In genomic region chr3L:2387816-2388215, dm6 we compare ENCODE assay signal across 2 fruit fly cellular contexts.
TF ChIP-seq lines count a peak whose summit lies in the region.

No protein-coding gene starts in this region.

TF ChIP-seq in whole organism, embryonic, 481 proteins besides CTCF, POLR2A, EP300 and RAD21 (continued from another document and continues in another):
- TF ChIP-seq ara (GFP tag; IDR thresholded peaks at IDR 0.05; lab: Robert Waterston, UW) (no peak), CG12659 (GFP tag; optimal IDR thresholded peaks at IDR 0.05; lab: Kevin White, UChicago) (no peak), bigmax (GFP tag; optimal IDR thresholded peaks at IDR 0.05; lab: Kevin White, UChicago) (no peak), Jarid2 (GFP tag; optimal IDR thresholded peaks at IDR 0.05; lab: Kevin White, UChicago) (peak; percentile 92), HLH54F (GFP tag; optimal IDR thresholded peaks at IDR 0.05; lab: Kevin White, UChicago) (no peak), Rx (GFP tag; IDR thresholded peaks at IDR 0.05; lab: Robert Waterston, UW) (no peak), ssp (GFP tag; IDR thresholded peaks at IDR 0.05; lab: Robert Waterston, UW) (no peak), CG9932 (GFP tag; IDR thresholded peaks at IDR 0.05; lab: Robert Waterston, UW) (no peak), Hr39 (optimal IDR thresholded peaks at IDR 0.05; lab: Kevin White, UChicago) (no peak), chinmo (GFP tag; IDR thresholded peaks at IDR 0.05; lab: Robert Waterston, UW; ENCODE audit: partially characterized antibody) (peak; percentile 74; the same call in 2 of the 4 replicates), stc (GFP tag; IDR thresholded peaks at IDR 0.05; lab: Robert Waterston, UW) (peak; percentile 14; the same call in 1 of the 2 replicates), sens (GFP tag; lab: Kevin White, UChicago) (peak; percentile 36), hth (optimal IDR thresholded peaks at IDR 0.05; lab: Kevin White, UChicago) (no peak), CG1647 (GFP tag; optimal IDR thresholded peaks at IDR 0.05; lab: Kevin White, UChicago) (no peak), CG11504 (tag; optimal IDR thresholded peaks at IDR 0.05; lab: Kevin White, UChicago) (peak; percentile 39), unpg (GFP tag; optimal IDR thresholded peaks at IDR 0.05; lab: Kevin White, UChicago) (peak; percentile 1), dmrt11E (tag; optimal IDR thresholded peaks at IDR 0.05; lab: Kevin White, UChicago) (no peak), Dbx (GFP tag; IDR thresholded peaks at IDR 0.05; lab: Robert Waterston, UW) (no peak), chm (GFP tag; IDR thresholded peaks at IDR 0.05; lab: Robert Waterston, UW) (0 out of 2 replicates have a peak, but pooled peaks have one; percentile 47), CG2678 (tag; optimal IDR thresholded peaks at IDR 0.05; lab: Kevin White, UChicago) (peak; percentile 13), Sry-δ (GFP tag; optimal IDR thresholded peaks at IDR 0.05; lab: Kevin White, UChicago) (no peak), BEAF-32 (GFP tag; optimal IDR thresholded peaks at IDR 0.05; lab: Kevin White, UChicago) (no peak), CG31365 (tag; optimal IDR thresholded peaks at IDR 0.05; lab: Kevin White, UChicago) (no peak), CG32767 (GFP tag; IDR thresholded peaks at IDR 0.05; lab: Robert Waterston, UW) (no peak), CG18619 (GFP tag; optimal IDR thresholded peaks at IDR 0.05; lab: Kevin White, UChicago) (no peak), her (GFP tag; optimal IDR thresholded peaks at IDR 0.05; lab: Kevin White, UChicago) (no peak), CG17802 (tag; optimal IDR thresholded peaks at IDR 0.05; lab: Kevin White, UChicago) (no peak), D19A (tag; optimal IDR thresholded peaks at IDR 0.05; lab: Kevin White, UChicago) (peak; percentile 15), eyg (GFP tag; optimal IDR thresholded peaks at IDR 0.05; lab: Kevin White, UChicago) (no peak), eve (GFP tag; optimal IDR thresholded peaks at IDR 0.05; lab: Kevin White, UChicago) (peak in 1 of 2 experiments; percentile 75), Mes4 (GFP tag; optimal IDR thresholded peaks at IDR 0.05; lab: Kevin White, UChicago) (no peak), tx (GFP tag; optimal IDR thresholded peaks at IDR 0.05; lab: Kevin White, UChicago) (no peak), H15 (GFP tag; IDR thresholded peaks at IDR 0.05; lab: Robert Waterston, UW) (no peak), CG2712 (tag; optimal IDR thresholded peaks at IDR 0.05; lab: Kevin White, UChicago) (peak; percentile 18), Dad (GFP tag; optimal IDR thresholded peaks at IDR 0.05; lab: Kevin White, UChicago) (no peak), CG12219 (GFP tag; optimal IDR thresholded peaks at IDR 0.05; lab: Kevin White, UChicago) (no peak), Dref (GFP tag; IDR thresholded peaks at IDR 0.05; lab: Robert Waterston, UW) (no peak), nom (GFP tag; optimal IDR thresholded peaks at IDR 0.05; lab: Kevin White, UChicago) (peak; percentile 23), Trl (optimal IDR thresholded peaks at IDR 0.05; lab: Kevin White, UChicago) (no peak), Trl (GFP tag; optimal IDR thresholded peaks at IDR 0.05; lab: Kevin White, UChicago) (no peak), CG4282 (GFP tag; optimal IDR thresholded peaks at IDR 0.05; lab: Kevin White, UChicago) (no peak), CG15601 (tag; optimal IDR thresholded peaks at IDR 0.05; lab: Kevin White, UChicago) (peak; percentile 19), HmgD (GFP tag; optimal IDR thresholded peaks at IDR 0.05; lab: Kevin White, UChicago) (no peak), pho (GFP tag; optimal IDR thresholded peaks at IDR 0.05; lab: Kevin White, UChicago) (no peak), Rfx (GFP tag; IDR thresholded peaks at IDR 0.05; lab: Robert Waterston, UW) (no peak), Fer1 (GFP tag; optimal IDR thresholded peaks at IDR 0.05; lab: Kevin White, UChicago) (peak; percentile 22), Hey (tag; optimal IDR thresholded peaks at IDR 0.05; lab: Kevin White, UChicago) (no peak), croc (GFP tag; conservative IDR thresholded peaks at IDR 0.05; lab: Robert Waterston, UW) (no peak), Oli (tag; optimal IDR thresholded peaks at IDR 0.05; lab: Kevin White, UChicago) (no peak), CG31441 (GFP tag; IDR thresholded peaks at IDR 0.05; lab: Robert Waterston, UW) (0 out of 2 replicates have a peak, but pooled peaks have one; percentile 38), Eip74EF (GFP tag; optimal IDR thresholded peaks at IDR 0.05; lab: Kevin White, UChicago) (peak in 1 of 2 experiments; percentile 9), al (GFP tag; IDR thresholded peaks at IDR 0.05; lab: Robert Waterston, UW) (no peak), sc (optimal IDR thresholded peaks at IDR 0.05; lab: Kevin White, UChicago) (no peak), sc (GFP tag; optimal IDR thresholded peaks at IDR 0.05; lab: Kevin White, UChicago) (no peak), CG1233 (GFP tag; optimal IDR thresholded peaks at IDR 0.05; lab: Kevin White, UChicago) (no peak), HHEX (GFP tag; optimal IDR thresholded peaks at IDR 0.05; lab: Kevin White, UChicago) (no peak), sd (tag; optimal IDR thresholded peaks at IDR 0.05; lab: Kevin White, UChicago) (peak; percentile 89), CG17186 (GFP tag; optimal IDR thresholded peaks at IDR 0.05; lab: Kevin White, UChicago) (no peak), CG8290 (GFP tag; optimal IDR thresholded peaks at IDR 0.05; lab: Kevin White, UChicago) (no peak), CG8290 (tag; optimal IDR thresholded peaks at IDR 0.05; lab: Kevin White, UChicago) (no peak), CG15696 (tag; optimal IDR thresholded peaks at IDR 0.05; lab: Kevin White, UChicago) (no peak), H2.0 (GFP tag; IDR thresholded peaks at IDR 0.05; lab: Robert Waterston, UW) (no peak), Antp (GFP tag; optimal IDR thresholded peaks at IDR 0.05; lab: Kevin White, UChicago) (no peak), abd-A (tag; optimal IDR thresholded peaks at IDR 0.05; lab: Kevin White, UChicago) (no peak), Atf6 (GFP tag; IDR thresholded peaks at IDR 0.05; lab: Robert Waterston, UW) (peak; percentile 47; the same call in 1 of the 2 replicates), ci (GFP tag; IDR thresholded peaks at IDR 0.05; lab: Robert Waterston, UW) (no peak), E2f1 (GFP tag; IDR thresholded peaks at IDR 0.05; lab: Robert Waterston, UW) (no peak), fru (optimal IDR thresholded peaks at IDR 0.05; lab: Kevin White, UChicago) (no peak), ERR (GFP tag; optimal IDR thresholded peaks at IDR 0.05; lab: Kevin White, UChicago) (no peak), CG12942 (GFP tag; optimal IDR thresholded peaks at IDR 0.05; lab: Kevin White, UChicago) (no peak)

TF ChIP-seq in whole organism, prepupa, 60 proteins besides CTCF, POLR2A, EP300 and RAD21 (continued from another document):
- TF ChIP-seq CG8319 (GFP tag; optimal IDR thresholded peaks at IDR 0.05; lab: Kevin White, UChicago), result no peak
- no peak for TF ChIP-seq Eip93F (GFP tag; optimal IDR thresholded peaks at IDR 0.05; lab: Kevin White, UChicago)
- no peak for TF ChIP-seq Hr39 (GFP tag; optimal IDR thresholded peaks at IDR 0.05; lab: Kevin White, UChicago)
TF ChIP-seq in whole organism, prepupa: peak in this region for 9.
